Worm (Caenorhabditis elegans): Measurements from ENCODE around the gene rfip-1.
"Not testable (repeated sequence)": the region's sequence is repeated elsewhere in the genome, so short reads cannot be mapped to it uniquely, and the experiment has no call there.

rfip-1 gene

ce11 chrII:5872414-5872813 lies 11.9 kb upstream of the rfip-1 start:
- no peak for TF ChIP-seq sea-2 (GFP tag; optimal IDR thresholded peaks at IDR 0.05)
- peak; percentile 75 for TF ChIP-seq elt-2 (tag; optimal IDR thresholded peaks at IDR 0.05)

- TF ChIP-seq fkh-10 (GFP tag; optimal IDR thresholded peaks at IDR 0.05) = no peak
- TF ChIP-seq unc-39 (tag; optimal IDR thresholded peaks at IDR 0.05) = no peak
- TF ChIP-seq mdl-1 (tag; optimal IDR thresholded peaks at IDR 0.05) = no peak
- TF ChIP-seq ama-1 (optimal IDR thresholded peaks at IDR 0.05) = peak; percentile 40
- no peak for TF ChIP-seq sea-2 (GFP tag; optimal IDR thresholded peaks at IDR 0.05)
- TF ChIP-seq ceh-28 (tag; optimal IDR thresholded peaks at IDR 0.05) = no peak
- no peak for TF ChIP-seq aly-2 (tag; optimal IDR thresholded peaks at IDR 0.05)
- TF ChIP-seq nhr-43 (tag; optimal IDR thresholded peaks at IDR 0.05; ENCODE audit: poor library complexity, severe bottlenecking) = no peak
- TF ChIP-seq nfya-1 (tag; optimal IDR thresholded peaks at IDR 0.05; ENCODE audit: insufficient read depth) = peak; percentile 28
- no peak for TF ChIP-seq egl-27 (tag; optimal IDR thresholded peaks at IDR 0.05)
- peak; percentile 46 for TF ChIP-seq lin-39 (tag; optimal IDR thresholded peaks at IDR 0.05)
- TF ChIP-seq nhr-76 (tag; optimal IDR thresholded peaks at IDR 0.05) = no peak
- TF ChIP-seq daf-12 (tag; optimal IDR thresholded peaks at IDR 0.05) = no peak
- TF ChIP-seq R02D3.7 (tag; optimal IDR thresholded peaks at IDR 0.05) = no peak
- no peak for TF ChIP-seq unc-62 (GFP tag; optimal IDR thresholded peaks at IDR 0.05)
- no peak for TF ChIP-seq ceh-82 (tag; optimal IDR thresholded peaks at IDR 0.05)
- TF ChIP-seq lin-15B (tag; optimal IDR thresholded peaks at IDR 0.05) = peak; percentile 47
- TF ChIP-seq ztf-11 (tag; optimal IDR thresholded peaks at IDR 0.05) = no peak
- TF ChIP-seq ceh-16 (tag; optimal IDR thresholded peaks at IDR 0.05) = no peak
- no peak for TF ChIP-seq fkh-2 (tag; optimal IDR thresholded peaks at IDR 0.05)
- peak; percentile 34 for TF ChIP-seq pqm-1 (tag; optimal IDR thresholded peaks at IDR 0.05)
- TF ChIP-seq elt-2 (tag; optimal IDR thresholded peaks at IDR 0.05) = peak; percentile 93
- TF ChIP-seq elt-3 (tag; optimal IDR thresholded peaks at IDR 0.05) = no peak
- TF ChIP-seq pha-4 (tag; optimal IDR thresholded peaks at IDR 0.05) = peak; percentile 35
- no peak for TF ChIP-seq jun-1 (tag; optimal IDR thresholded peaks at IDR 0.05)
- no peak for TF ChIP-seq fos-1 (tag; optimal IDR thresholded peaks at IDR 0.05)
Observed at ce11 chrII:5873564-5874070, 10.7 kb upstream of the rfip-1 start, which contains the start of gene tex-2. tex-2 (minus strand) TSS chrII:5873614.

ce11 chrII:5874130-5874529 lies 10.2 kb upstream of the rfip-1 start:
- TF ChIP-seq nhr-23 (tag; optimal IDR thresholded peaks at IDR 0.05) (peak; percentile 34), elt-3 (tag; optimal IDR thresholded peaks at IDR 0.05) (no peak), pha-4 (tag; optimal IDR thresholded peaks at IDR 0.05) (peak; percentile 88)

- TF ChIP-seq ztf-11 (tag; optimal IDR thresholded peaks at IDR 0.05) = no peak
- no peak for TF ChIP-seq skn-1 (tag; optimal IDR thresholded peaks at IDR 0.05)
Observed at ce11 chrII:5876053-5876452, 8.3 kb upstream of the rfip-1 start, which contains the start of gene F55C12.6. F55C12.6 (minus strand) TSS chrII:5876153.

ce11 chrII:5876511-5876910 lies 7.8 kb upstream of the rfip-1 start, which contains the start of gene F55C12.2:
F55C12.2 (plus strand) TSS chrII:5876811.
- not testable (repeated sequence) for TF ChIP-seq skn-1, nhr-12, zag-1 (tag; optimal IDR thresholded peaks at IDR 0.05)

- TF ChIP-seq lin-39 (tag; optimal IDR thresholded peaks at IDR 0.05) (no peak), nhr-43 (tag; optimal IDR thresholded peaks at IDR 0.05; ENCODE audit: poor library complexity, severe bottlenecking) (no peak), elt-1 (tag; optimal IDR thresholded peaks at IDR 0.05) (no peak), nhr-25 (tag; optimal IDR thresholded peaks at IDR 0.05) (peak; percentile 90), nhr-23 (tag; optimal IDR thresholded peaks at IDR 0.05) (peak; percentile 19)
Observed at ce11 chrII:5880677-5881076, 3.7 kb upstream of the rfip-1 start.
